Fruit fly (Drosophila melanogaster) whole organism, embryonic: ENCODE results near the gene CG14452.

Experiments used
- CG11247 ChIP-seq: fragments of 200-800 bp; sonication (Bioruptor generic); IDR thresholded peaks from 2 replicates; pipeline ENCODE4 v1.3.6; 2022; ENCODE audit warnings: missing biosample characterization, missing genetic modification characterization
- CG11456 ChIP-seq: fragments of 200-800 bp; sonication (Bioruptor generic); IDR thresholded peaks from 3 replicates; pipeline ENCODE4 v1.3.6; 2022; ENCODE audit warnings: missing biosample characterization, missing genetic modification characterization
- CG1233 ChIP-seq: fragments of 200-800 bp; sonication (Bioruptor generic); optimal IDR thresholded peaks from 4 replicates; lab custom pipeline; 2018; ENCODE audit warnings: missing biosample characterization, mild to moderate bottlenecking, missing genetic modification characterization
- CG13123 ChIP-seq: fragments of 200-800 bp; sonication (Bioruptor generic); optimal IDR thresholded peaks from 2 replicates; lab custom pipeline; 2016; ENCODE audit warnings: missing biosample characterization, missing genetic modification characterization
- CG14710 ChIP-seq: fragments of 200-800 bp; sonication (Bioruptor generic); optimal IDR thresholded peaks from 3 replicates; lab custom pipeline; 2019; ENCODE audit warnings: missing biosample characterization, mild to moderate bottlenecking, missing genetic modification characterization, moderate library complexity
- CG15601 ChIP-seq: fragments of 200-800 bp; sonication (Bioruptor generic); optimal IDR thresholded peaks from 3 replicates; lab custom pipeline; 2019; ENCODE audit warnings: missing biosample characterization, mild to moderate bottlenecking, missing genetic modification characterization, moderate library complexity
- CG1602 ChIP-seq: fragments of 200-800 bp; sonication (Bioruptor generic); optimal IDR thresholded peaks from 3 replicates; lab custom pipeline; 2016; ENCODE audit warnings: missing biosample characterization, missing genetic modification characterization
- CG16863 ChIP-seq: fragments of 200-800 bp; sonication (Bioruptor generic); optimal IDR thresholded peaks from 3 replicates; lab custom pipeline; 2016; ENCODE audit warnings: missing biosample characterization, missing genetic modification characterization
- CG17612 ChIP-seq: fragments of 200-800 bp; sonication (Bioruptor generic); IDR thresholded peaks from 2 replicates; pipeline ENCODE4 v1.3.6; 2022; ENCODE audit warnings: missing biosample characterization, missing genetic modification characterization
- CG2199 ChIP-seq: fragments of 200-800 bp; sonication (Bioruptor generic); IDR thresholded peaks from 3 replicates; pipeline ENCODE4 v1.3.6; 2022; ENCODE audit warnings: missing biosample characterization, missing genetic modification characterization
- CG4730 ChIP-seq: fragments of 200-800 bp; sonication (Bioruptor generic); IDR thresholded peaks from 2 replicates; pipeline ENCODE4 v1.3.6; 2022; ENCODE audit warnings: missing biosample characterization, missing genetic modification characterization
- CG6854 ChIP-seq: fragments of 200-800 bp; sonication (Bioruptor generic); optimal IDR thresholded peaks from 3 replicates; lab custom pipeline; 2017; ENCODE audit warnings: missing biosample characterization, mild to moderate bottlenecking, missing genetic modification characterization
- CG8281 ChIP-seq: fragments of 200-800 bp; sonication (Bioruptor generic); optimal IDR thresholded peaks from 2 replicates; lab custom pipeline; 2018; ENCODE audit warnings: missing biosample characterization, mild to moderate bottlenecking, missing genetic modification characterization, moderate library complexity
- CTCF ChIP-seq: fragments of 200-800 bp; sonication (Bioruptor generic); optimal IDR thresholded peaks from 2 replicates; lab custom pipeline; 2017; ENCODE audit warnings: missing biosample characterization, mild to moderate bottlenecking, missing genetic modification characterization, moderate library complexity
- Camta ChIP-seq: fragments of 200-800 bp; sonication (Bioruptor generic); optimal IDR thresholded peaks from 2 replicates; lab custom pipeline; 2016; ENCODE audit warnings: missing biosample characterization, missing genetic modification characterization
- Dfd ChIP-seq, 2 experiments: fragments of >200 bp; optimal IDR thresholded peaks; 2 replicates each; lab custom pipeline; 2017; ENCODE audit warnings: missing biosample characterization in 2 of 2, missing genetic modification characterization in 2 of 2
- Dip2 ChIP-seq: fragments of 200-800 bp; sonication (Bioruptor generic); IDR thresholded peaks from 2 replicates; pipeline ENCODE4 v1.3.6; 2022; ENCODE audit warnings: missing biosample characterization, missing genetic modification characterization
- Drgx ChIP-seq: fragments of 200-800 bp; sonication (Bioruptor generic); IDR thresholded peaks from 2 replicates; pipeline ENCODE4 v1.3.6; 2022; ENCODE audit warnings: missing biosample characterization, missing genetic modification characterization
- Eip74EF ChIP-seq, 2 experiments: fragments of 200-800 bp in 1 of 2; fragments of >200 bp in 1 of 2; sonication (Bioruptor generic) in 1 of 2; optimal IDR thresholded peaks; 2 replicates each; lab custom pipeline; 2017 to 2019; ENCODE audit warnings: missing biosample characterization in 2 of 2, missing genetic modification characterization in 2 of 2, mild to moderate bottlenecking in 1 of 2, moderate library complexity in 1 of 2
- Elba2 ChIP-seq: fragments of 200-800 bp; sonication (Bioruptor generic); optimal IDR thresholded peaks from 3 replicates; lab custom pipeline; 2016; ENCODE audit warnings: missing biosample characterization, missing genetic modification characterization
- Gsc ChIP-seq: fragments of 200-800 bp; sonication (Bioruptor generic); IDR thresholded peaks from 2 replicates; pipeline ENCODE4 v1.3.6; 2022; ENCODE audit warnings: missing biosample characterization, missing genetic modification characterization
- Hmx ChIP-seq: fragments of 200-800 bp; sonication (Bioruptor generic); optimal IDR thresholded peaks from 2 replicates; lab custom pipeline; 2016; ENCODE audit warnings: missing biosample characterization, missing genetic modification characterization
- Hsf ChIP-seq: fragments of 200-800 bp; sonication (Bioruptor generic); optimal IDR thresholded peaks from 3 replicates; lab custom pipeline; 2016; ENCODE audit warnings: missing biosample characterization, missing genetic modification characterization
- Mrtf ChIP-seq: fragments of 200-800 bp; sonication (Bioruptor generic); IDR thresholded peaks from 3 replicates; pipeline ENCODE4 v1.3.6; 2022; ENCODE audit warnings: missing biosample characterization, missing genetic modification characterization
- Spps ChIP-seq: fragments of 200-800 bp; sonication (Bioruptor generic); optimal IDR thresholded peaks from 2 replicates; lab custom pipeline; 2018; ENCODE audit warnings: missing biosample characterization, mild to moderate bottlenecking, missing genetic modification characterization
- Stat92E ChIP-seq, 3 experiments: fragments of >200 bp in 2 of 3; fragments of 200-800 bp in 1 of 3; sonication (Bioruptor generic) in 1 of 3; optimal IDR thresholded peaks; 2 replicates each; lab custom pipeline; 2017 to 2019; ENCODE audit warnings: missing biosample characterization in 3 of 3, missing genetic modification characterization in 3 of 3, mild to moderate bottlenecking in 1 of 3, moderate library complexity in 1 of 3
- Vsx1 ChIP-seq: fragments of 200-800 bp; sonication (Bioruptor generic); optimal IDR thresholded peaks from 2 replicates; lab custom pipeline; 2017; ENCODE audit warnings: missing biosample characterization, mild to moderate bottlenecking, missing genetic modification characterization, missing genetic modification reagents
- ab ChIP-seq: fragments of 200-800 bp; sonication (Bioruptor generic); optimal IDR thresholded peaks from 2 replicates; lab custom pipeline; 2016; ENCODE audit warnings: missing biosample characterization, missing genetic modification characterization
- ac ChIP-seq: fragments of 200-800 bp; sonication (Bioruptor generic); optimal IDR thresholded peaks from 3 replicates; lab custom pipeline; 2017; ENCODE audit warnings: missing biosample characterization, mild to moderate bottlenecking, missing genetic modification characterization
- amos ChIP-seq: fragments of 200-800 bp; sonication (Bioruptor generic); IDR thresholded peaks from 2 replicates; pipeline ENCODE4 v1.3.6; 2022; ENCODE audit warnings: missing biosample characterization, missing genetic modification characterization; ENCODE audit not compliant: partially characterized antibody
- bcd ChIP-seq: fragments of 200-800 bp; sonication (Bioruptor generic); optimal IDR thresholded peaks from 2 replicates; lab custom pipeline; 2017; ENCODE audit warnings: missing biosample characterization, mild to moderate bottlenecking, missing genetic modification characterization
- chinmo ChIP-seq: fragments of 200-800 bp; sonication (Bioruptor generic); IDR thresholded peaks from 4 replicates; pipeline ENCODE4 v1.3.6; 2022; ENCODE audit warnings: missing biosample characterization, missing genetic modification characterization; ENCODE audit not compliant: partially characterized antibody
- chm ChIP-seq: fragments of 200-800 bp; sonication (Bioruptor generic); IDR thresholded peaks from 2 replicates; pipeline ENCODE4 v1.3.6; 2022; ENCODE audit warnings: missing biosample characterization, missing genetic modification characterization
- h ChIP-seq: fragments of >200 bp; optimal IDR thresholded peaks from 2 replicates; lab custom pipeline; 2017
- onecut ChIP-seq: fragments of 200-800 bp; sonication (Bioruptor generic); IDR thresholded peaks from 2 replicates; pipeline ENCODE4 v1.3.6; 2022; ENCODE audit warnings: missing biosample characterization, missing genetic modification characterization
- otp ChIP-seq: fragments of 200-800 bp; sonication (Bioruptor generic); IDR thresholded peaks from 3 replicates; pipeline ENCODE4, ENCODE4 v1.3.6; 2022; ENCODE audit warnings: missing biosample characterization, missing genetic modification characterization
- schlank ChIP-seq: fragments of 200-800 bp; sonication (Bioruptor generic); optimal IDR thresholded peaks from 2 replicates; lab custom pipeline; 2018; ENCODE audit warnings: missing biosample characterization, mild to moderate bottlenecking, missing genetic modification characterization
- sqz ChIP-seq: fragments of 200-800 bp; sonication (Bioruptor generic); optimal IDR thresholded peaks from 3 replicates; lab custom pipeline; 2018; ENCODE audit warnings: missing biosample characterization, mild to moderate bottlenecking, missing genetic modification characterization
- stwl ChIP-seq: fragments of 200-800 bp; sonication (Bioruptor generic); optimal IDR thresholded peaks from 3 replicates; lab custom pipeline; 2018; ENCODE audit warnings: missing biosample characterization, mild to moderate bottlenecking, missing genetic modification characterization, moderate library complexity
- sug ChIP-seq: fragments of 200-800 bp; optimal IDR thresholded peaks from 2 replicates; lab custom pipeline; 2019; ENCODE audit warnings: missing biosample characterization, mild to moderate bottlenecking, missing genetic modification characterization, moderate library complexity
- tin ChIP-seq: fragments of 200-800 bp; sonication (Bioruptor generic); optimal IDR thresholded peaks from 3 replicates; lab custom pipeline; 2016; ENCODE audit warnings: missing biosample characterization, missing genetic modification characterization
- tll ChIP-seq, 2 experiments: fragments of 200-800 bp in 1 of 2; fragments of >200 bp in 1 of 2; sonication (Bioruptor generic) in 1 of 2; optimal IDR thresholded peaks; 2 replicates each; lab custom pipeline; 2017 to 2019; ENCODE audit warnings: missing biosample characterization in 2 of 2, missing genetic modification characterization in 2 of 2, mild to moderate bottlenecking in 1 of 2, moderate library complexity in 1 of 2
- ttk ChIP-seq: fragments of 200-800 bp; sonication (Bioruptor generic); IDR thresholded peaks from 2 replicates; pipeline ENCODE4 v2.1.2; 2022; ENCODE audit warnings: missing biosample characterization, missing genetic modification characterization
- twi ChIP-seq: fragments of 200-800 bp; optimal IDR thresholded peaks from 2 replicates; lab custom pipeline; 2019; ENCODE audit warnings: missing biosample characterization, mild to moderate bottlenecking, missing genetic modification characterization, moderate library complexity
- wdn ChIP-seq: fragments of 200-800 bp; sonication (Bioruptor generic); IDR thresholded peaks from 2 replicates; pipeline ENCODE4 v1.3.6; 2022; ENCODE audit warnings: missing biosample characterization, missing genetic modification characterization

Gene CG14452

DNA sequence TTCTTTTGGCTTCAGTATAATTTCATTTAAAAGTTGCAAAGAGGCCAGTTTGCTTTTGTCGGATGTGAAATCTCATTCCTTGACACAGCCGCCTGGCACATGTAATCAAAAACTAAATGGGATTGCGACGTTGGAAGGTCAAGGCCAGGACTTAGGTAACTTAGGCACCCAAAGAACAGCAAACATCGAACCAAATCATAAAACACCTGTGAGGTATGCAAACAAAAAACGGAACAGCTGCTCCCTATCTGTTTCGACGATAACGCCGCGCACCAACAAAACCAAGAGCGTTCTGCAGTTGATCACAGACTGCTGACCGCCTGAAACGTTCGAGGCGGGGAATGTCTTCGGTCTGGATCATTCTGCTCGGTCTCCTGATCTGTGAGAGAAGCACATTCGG lies 3.4 kb downstream of the CG14452 start, which contains the start of gene CG45116:
CG45116 (plus strand) TSS at position 301 of the 400 bp plus-strand sequence.
- TF ChIP-seq chinmo (no peak), ac (GFP tag; lab: Kevin White, UChicago) (peak; percentile 37), Stat92E (GFP tag; optimal IDR thresholded peaks at IDR 0.05; lab: Kevin White, UChicago) (no peak), Hmx (GFP tag; lab: Kevin White, UChicago) (no peak), CG2199 (GFP tag; lab: Robert Waterston, UW) (0 out of 3 replicates have a peak, but pooled peaks have one; percentile 34), tll (GFP tag; optimal IDR thresholded peaks at IDR 0.05; lab: Kevin White, UChicago) (peak in 1 of 2 experiments; percentile 18), Gsc (GFP tag; lab: Robert Waterston, UW) (no peak), twi (tag; lab: Kevin White, UChicago) (peak; percentile 58)
- TF ChIP-seq, all 482 proteins: peak for 4

DNA sequence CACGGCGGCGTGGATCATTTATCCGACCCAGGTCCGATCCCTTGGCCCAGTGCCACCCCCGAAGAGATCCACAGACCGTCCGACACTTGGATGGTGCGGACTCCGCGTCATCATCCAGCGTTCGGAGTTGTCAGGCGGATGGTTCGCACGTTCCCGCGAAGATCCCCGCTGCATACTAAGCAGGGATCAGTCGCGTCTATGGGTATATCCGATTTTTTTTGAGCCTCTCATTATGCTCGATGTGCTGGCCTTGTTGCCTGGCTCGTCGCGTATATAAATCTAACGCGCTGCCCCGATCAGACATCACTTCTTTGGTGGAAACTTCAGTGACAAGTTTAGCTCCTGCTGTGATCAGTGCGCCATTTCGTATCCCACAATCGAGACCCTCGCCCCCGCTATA lies 16.1 kb downstream of the CG14452 start, which contains the start of gene CG11370:
CG11370 (plus strand) TSS at position 301 of the 400 bp plus-strand sequence.
- no peak for TF ChIP-seq CG17612 (GFP tag; lab: Robert Waterston, UW)
- TF ChIP-seq CG11456 (GFP tag; lab: Robert Waterston, UW), result 0 out of 3 replicates have a peak, but pooled peaks have one; percentile 22
- no peak for TF ChIP-seq sug (tag; lab: Kevin White, UChicago)
- no peak for TF ChIP-seq h (lab: Kevin White, UChicago)
- TF ChIP-seq, all 482 proteins: peak for 1

DNA sequence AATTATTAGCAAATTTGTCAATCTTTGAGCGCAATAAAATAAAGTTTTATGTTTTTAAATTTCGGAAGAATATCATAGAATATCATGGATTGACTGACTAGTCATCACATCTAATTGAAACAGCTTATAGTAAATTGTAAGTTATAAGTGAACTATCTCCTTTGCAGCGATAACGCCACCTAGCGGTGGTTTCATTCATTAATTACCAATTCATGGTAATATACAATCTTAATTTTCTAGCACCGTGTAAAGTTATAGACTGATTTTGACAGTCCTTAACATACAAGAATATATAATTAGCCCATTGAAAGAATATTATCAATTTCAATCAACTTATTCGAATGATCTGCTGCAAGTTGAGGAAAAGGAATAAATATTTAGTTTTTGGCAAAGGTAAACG lies 17.9 kb downstream of the CG14452 start:
- TF ChIP-seq CTCF, result peak; percentile 88
- peak; percentile 12 for TF ChIP-seq stwl (tag; lab: Kevin White, UChicago)
- peak; percentile 61 for TF ChIP-seq Dip2 (GFP tag; lab: Robert Waterston, UW)
- TF ChIP-seq CG15601 (tag; lab: Kevin White, UChicago), result peak; percentile 93
- no peak for TF ChIP-seq ab (GFP tag; lab: Kevin White, UChicago)

- TF ChIP-seq chm, result peak; percentile 53; the same call in 1 of the 2 replicates
- TF ChIP-seq bcd, result peak; percentile 67
- TF ChIP-seq Mrtf, result no peak; the same call in 2 of the 3 replicates
- no peak for TF ChIP-seq Dfd (GFP tag; optimal IDR thresholded peaks at IDR 0.05; lab: Kevin White, UChicago)
- no peak for TF ChIP-seq schlank (tag; lab: Kevin White, UChicago)
- peak; percentile 38 for TF ChIP-seq CG8281 (tag; lab: Kevin White, UChicago)
- no peak for TF ChIP-seq Elba2
- 0 out of 2 replicates have a peak, but pooled peaks have one; percentile 22 for TF ChIP-seq CG17612 (GFP tag; lab: Robert Waterston, UW)
- peak; percentile 74 for TF ChIP-seq CG1602 (GFP tag; lab: Kevin White, UChicago)
- no peak for TF ChIP-seq CG16863 (GFP tag; lab: Kevin White, UChicago)
- peak in 1 of 2 experiments; percentile 50 for TF ChIP-seq Eip74EF (GFP tag; optimal IDR thresholded peaks at IDR 0.05; lab: Kevin White, UChicago)
- TF ChIP-seq sqz (GFP tag; lab: Kevin White, UChicago), result no peak
- TF ChIP-seq CG13123 (GFP tag; lab: Kevin White, UChicago), result peak; percentile 53
- TF ChIP-seq CG6854, result no peak
- peak; percentile 84 for TF ChIP-seq CG14710 (tag; lab: Kevin White, UChicago)
- peak; percentile 84 for TF ChIP-seq Hsf
- TF ChIP-seq onecut, result peak; percentile 50
- 0 out of 2 replicates have a peak, but pooled peaks have one; percentile 36 for TF ChIP-seq wdn (GFP tag; lab: Robert Waterston, UW)
- no peak for TF ChIP-seq Vsx1
- TF ChIP-seq amos (GFP tag; lab: Robert Waterston, UW), result peak; percentile 72
- TF ChIP-seq tin, result peak; percentile 72
- peak; percentile 34 for TF ChIP-seq Spps
- TF ChIP-seq CG1233 (GFP tag; lab: Kevin White, UChicago), result peak; percentile 58
- peak; percentile 41; the same call in 1 of the 2 replicates for TF ChIP-seq CG4730 (GFP tag; lab: Robert Waterston, UW)
- peak; percentile 69 for TF ChIP-seq Camta (GFP tag; lab: Kevin White, UChicago)
- peak; percentile 58 for TF ChIP-seq ttk
- peak; percentile 59 for TF ChIP-seq Drgx (GFP tag; lab: Robert Waterston, UW)
- TF ChIP-seq otp, result no peak
- TF ChIP-seq CG11247 (GFP tag; lab: Robert Waterston, UW), result peak; percentile 80
These were observed 21.5 kb downstream of the CG14452 start, which contains the start of the genes ArfGAP3 and CG32452 for dm6 chr3L:22717137-22717767. TSS of gene ArfGAP3 (minus strand) at chr3L:22717577. TSS of gene CG32452 (plus strand) at chr3L:22717728.
